Worm (Caenorhabditis elegans): ENCODE measurements around the gene sos-1.
A peak's percentile ranks its signal among the peaks of the same experiment; 100 is the strongest.

sos-1 gene

DNA sequence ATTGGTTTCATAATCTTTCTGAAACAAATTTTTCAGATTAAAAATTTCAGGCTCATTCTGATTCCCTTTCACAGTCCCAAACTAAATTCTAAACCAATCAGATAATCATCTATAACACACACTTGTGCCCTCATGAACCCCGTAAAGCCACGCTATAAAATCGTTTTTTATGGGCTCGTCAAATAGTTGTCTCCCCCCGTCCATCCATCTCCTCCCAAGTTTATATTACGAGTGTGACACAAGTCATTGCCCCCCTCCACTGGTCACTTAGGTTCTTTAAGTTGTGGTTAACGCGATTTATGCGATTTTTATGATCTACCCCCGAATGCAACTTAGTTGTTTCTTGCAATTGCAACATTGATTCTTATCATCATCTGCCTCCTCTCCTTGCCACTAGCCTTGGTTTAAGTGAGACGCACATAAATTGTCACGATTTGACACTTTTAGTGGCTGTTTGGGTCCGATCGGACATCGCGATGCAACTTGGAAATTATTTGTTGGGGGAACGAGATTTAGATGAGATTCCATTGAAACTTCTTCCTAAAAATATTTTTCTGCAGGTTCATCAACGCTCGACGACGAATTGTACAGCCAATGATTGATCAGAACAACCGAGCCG, 39.7 kb downstream of the sos-1 start:
- TF ChIP-seq W03F9.2 (tag; optimal IDR thresholded peaks at IDR 0.05) (no peak), dao-5 (tag; optimal IDR thresholded peaks at IDR 0.05) (no peak), him-1 (tag; optimal IDR thresholded peaks at IDR 0.05) (no peak)

DNA sequence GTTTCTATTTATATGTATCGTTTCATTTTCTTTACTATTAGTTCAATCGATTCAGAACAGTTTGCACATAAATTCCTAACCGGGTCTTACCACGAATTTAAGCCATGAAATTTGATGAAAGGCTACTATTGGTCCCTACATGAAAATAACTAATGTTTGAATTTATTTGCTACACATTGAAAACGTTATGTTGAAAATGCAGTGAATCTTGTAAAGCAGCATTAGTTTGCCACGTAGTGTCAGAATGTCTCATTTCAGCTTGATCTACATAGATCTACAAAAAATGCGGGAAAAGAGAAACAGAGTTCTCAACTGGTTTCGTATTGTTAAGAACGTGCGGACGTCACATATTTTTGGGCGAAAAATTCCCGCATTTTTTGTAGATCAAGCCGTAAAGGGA, 40.3 kb downstream of the sos-1 start:
- no peak for TF ChIP-seq dao-5 (tag; optimal IDR thresholded peaks at IDR 0.05)
- TF ChIP-seq W03F9.2 (tag; optimal IDR thresholded peaks at IDR 0.05), result no peak
- TF ChIP-seq him-1 (tag; optimal IDR thresholded peaks at IDR 0.05), result no peak

DNA sequence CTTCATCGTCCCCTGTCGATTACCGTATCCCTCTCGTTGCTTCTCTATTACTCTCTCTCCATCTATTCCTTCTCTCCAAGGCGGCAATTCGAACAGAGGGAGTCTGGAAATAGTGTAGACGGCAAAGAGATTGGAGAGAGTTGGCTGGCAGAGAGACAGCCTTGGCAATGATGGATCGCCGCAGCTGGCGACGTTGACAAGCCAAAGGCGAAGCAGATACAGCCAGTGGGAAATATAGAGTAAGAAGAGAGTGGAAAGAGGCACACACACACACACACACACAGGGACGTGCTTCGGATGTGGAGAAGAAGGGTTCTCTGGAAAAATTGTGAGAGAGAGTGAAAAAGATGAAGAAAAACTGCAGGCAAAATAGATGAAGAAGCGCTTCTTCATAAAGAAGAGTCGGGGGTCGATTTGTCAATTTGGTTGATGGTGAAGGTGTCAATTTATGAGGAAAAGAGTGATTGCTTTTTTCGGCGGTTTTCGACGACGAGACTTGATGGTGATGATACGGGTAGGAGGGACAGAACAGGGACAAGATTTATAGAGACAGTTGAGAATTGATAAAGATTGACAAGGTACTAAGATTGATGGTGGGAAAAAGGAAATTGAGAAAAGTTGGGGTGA, 41.1 kb downstream of the sos-1 start:
- peak; percentile 58 for TF ChIP-seq him-1 (tag; optimal IDR thresholded peaks at IDR 0.05)
- TF ChIP-seq W03F9.2 (tag; optimal IDR thresholded peaks at IDR 0.05), result no peak

DNA sequence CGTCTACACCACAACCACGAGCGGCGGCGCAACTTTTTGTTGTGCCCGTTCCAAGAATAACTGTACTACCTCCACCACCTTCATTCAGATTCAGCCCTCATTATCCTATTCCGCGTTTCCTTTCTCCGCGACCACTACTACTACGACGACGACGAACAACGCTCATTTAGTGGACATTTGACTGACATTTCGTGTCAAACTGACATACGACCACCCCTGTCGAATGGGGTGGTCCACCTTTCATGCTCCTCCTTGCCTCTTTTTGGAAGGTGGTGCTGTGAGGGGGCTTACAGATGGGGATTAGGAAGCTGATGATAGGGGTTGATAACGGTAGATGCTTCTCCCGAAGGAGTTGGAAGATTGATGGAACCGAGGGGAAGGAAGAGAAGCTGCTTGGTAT, 42.0 kb downstream of the sos-1 start:
- TF ChIP-seq dao-5 (tag; optimal IDR thresholded peaks at IDR 0.05), result no peak
- TF ChIP-seq him-1 (tag; optimal IDR thresholded peaks at IDR 0.05), result no peak
- TF ChIP-seq W03F9.2 (tag; optimal IDR thresholded peaks at IDR 0.05), result no peak

DNA sequence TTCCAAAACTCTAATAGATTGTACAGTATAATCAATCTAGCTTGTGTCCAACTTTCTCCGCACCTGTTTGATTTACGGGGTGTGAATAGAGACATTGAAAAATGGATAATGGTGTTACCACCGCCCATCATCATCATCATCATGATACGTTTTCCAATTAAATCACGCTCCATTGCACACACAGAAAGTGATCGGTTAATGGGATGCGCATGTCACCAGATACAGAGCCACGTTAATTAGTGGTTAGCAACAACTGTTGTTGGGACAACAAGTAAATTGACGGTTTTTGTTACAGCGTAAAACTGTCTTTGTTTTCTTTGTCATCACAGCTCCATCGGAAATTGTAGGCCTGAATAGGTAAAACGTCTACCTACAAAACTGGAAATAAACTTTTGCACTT, 42.4 kb downstream of the sos-1 start:
- TF ChIP-seq him-1 (tag; optimal IDR thresholded peaks at IDR 0.05) (no peak), W03F9.2 (tag; optimal IDR thresholded peaks at IDR 0.05) (no peak), dao-5 (tag; optimal IDR thresholded peaks at IDR 0.05) (no peak)

DNA sequence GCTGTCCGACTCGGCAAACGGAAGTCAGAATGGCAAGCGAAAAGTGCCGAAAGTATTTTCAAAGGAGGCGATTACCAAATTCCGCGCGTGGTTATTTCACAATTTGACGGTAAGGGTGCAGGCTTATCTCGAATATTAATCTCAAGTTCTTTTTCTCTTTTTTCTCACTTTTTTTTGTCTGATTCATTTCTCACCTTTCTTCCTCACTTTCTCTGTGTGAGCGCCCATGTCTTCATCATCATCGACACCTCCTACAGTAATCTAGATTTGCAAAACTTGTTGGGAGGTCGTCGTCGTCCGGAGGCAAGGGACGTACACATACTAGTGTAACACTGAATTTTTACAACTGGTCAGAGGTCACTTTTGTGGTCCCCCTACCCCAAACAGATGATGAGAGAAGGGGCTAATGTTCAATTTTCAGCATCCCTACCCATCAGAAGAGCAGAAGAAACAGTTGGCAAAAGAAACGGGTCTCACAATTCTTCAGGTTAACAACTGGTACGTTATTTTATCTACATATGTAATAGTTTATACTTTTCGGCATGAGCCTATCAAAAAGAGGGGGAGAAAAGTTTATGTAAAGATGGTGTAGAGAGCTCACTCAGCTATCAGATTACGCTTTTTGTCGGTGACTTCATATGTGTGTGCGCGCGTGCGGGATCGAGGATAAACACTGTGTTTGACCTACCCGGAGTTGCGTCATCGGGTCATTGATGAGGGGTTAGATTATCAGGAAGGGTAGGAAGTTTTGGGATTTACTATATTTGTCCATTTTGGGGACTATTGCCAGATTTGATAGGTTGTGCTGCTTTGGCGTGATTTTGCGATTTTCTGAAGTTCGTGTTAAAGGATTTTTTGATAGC, 43.5 kb downstream of the sos-1 start:
- no peak for TF ChIP-seq W03F9.2 (tag; optimal IDR thresholded peaks at IDR 0.05)
- no peak for TF ChIP-seq him-1 (tag; optimal IDR thresholded peaks at IDR 0.05)
- no peak for TF ChIP-seq dao-5 (tag; optimal IDR thresholded peaks at IDR 0.05)

DNA sequence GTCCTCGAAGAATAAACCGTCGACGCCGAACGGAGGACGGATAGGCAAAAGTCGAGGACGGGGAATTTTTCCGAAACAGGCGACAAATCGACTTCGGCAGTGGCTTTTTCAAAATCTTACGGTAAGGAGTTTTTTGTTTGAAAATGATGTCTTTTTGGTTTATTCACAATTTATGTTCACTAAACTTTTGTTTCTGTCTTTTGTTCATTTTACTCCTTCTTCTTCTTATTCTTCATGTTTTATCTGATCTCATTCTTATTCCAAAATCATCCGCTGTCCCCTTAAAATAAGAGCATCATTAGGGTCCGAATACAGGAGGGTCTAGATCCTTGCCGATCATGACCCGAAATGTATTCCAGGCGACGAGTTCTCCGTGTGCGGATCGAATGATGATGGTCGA, 44.1 kb downstream of the sos-1 start:
- TF ChIP-seq him-1 (tag; optimal IDR thresholded peaks at IDR 0.05) (no peak), dao-5 (tag; optimal IDR thresholded peaks at IDR 0.05) (no peak), W03F9.2 (tag; optimal IDR thresholded peaks at IDR 0.05) (no peak)

DNA sequence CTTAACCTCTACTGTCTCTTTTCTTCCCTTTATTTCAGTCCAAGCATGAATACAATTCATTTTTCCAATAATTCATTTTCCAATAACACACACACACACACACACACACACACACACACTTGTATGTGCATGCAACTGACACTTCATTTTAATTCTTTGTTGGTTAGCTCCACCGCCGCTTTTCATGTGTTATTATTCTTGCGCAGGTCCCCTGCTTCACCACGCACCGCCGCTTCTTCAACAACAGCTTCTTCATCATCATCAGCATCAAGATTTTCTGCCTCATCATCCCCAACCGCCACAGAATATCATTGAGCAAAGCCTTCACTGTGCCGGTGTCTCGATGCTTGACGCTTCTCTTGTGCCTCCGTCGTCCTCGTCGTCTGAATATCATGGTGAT, 44.6 kb downstream of the sos-1 start:
- TF ChIP-seq W03F9.2 (tag; optimal IDR thresholded peaks at IDR 0.05) (no peak), him-1 (tag; optimal IDR thresholded peaks at IDR 0.05) (no peak), dao-5 (tag; optimal IDR thresholded peaks at IDR 0.05) (no peak)

DNA sequence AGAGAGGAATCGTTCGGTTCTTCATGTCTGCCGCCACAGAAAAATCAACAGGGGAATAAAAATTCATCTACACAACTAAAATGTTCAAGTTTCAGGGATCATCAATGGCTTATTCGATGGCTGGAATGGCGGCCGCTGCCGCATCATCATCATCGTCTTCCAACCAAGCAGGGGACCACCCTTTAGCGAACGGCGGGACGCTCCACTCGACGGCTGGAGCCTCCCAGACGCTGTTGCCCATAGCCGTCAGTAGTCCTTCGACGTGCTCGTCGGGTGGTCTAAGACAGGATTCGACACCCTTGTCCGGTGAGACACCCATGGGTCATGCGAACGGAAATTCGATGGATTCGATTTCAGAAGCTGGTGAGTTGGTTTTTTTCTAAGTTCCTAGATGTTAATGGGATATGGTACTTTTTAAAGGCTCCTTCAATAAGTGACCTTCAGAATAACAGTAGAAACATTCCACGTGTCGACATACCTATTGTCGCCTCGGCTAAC, 45.2 kb downstream of the sos-1 start:
- no peak for TF ChIP-seq dao-5 (tag; optimal IDR thresholded peaks at IDR 0.05)
- TF ChIP-seq him-1 (tag; optimal IDR thresholded peaks at IDR 0.05), result no peak

DNA sequence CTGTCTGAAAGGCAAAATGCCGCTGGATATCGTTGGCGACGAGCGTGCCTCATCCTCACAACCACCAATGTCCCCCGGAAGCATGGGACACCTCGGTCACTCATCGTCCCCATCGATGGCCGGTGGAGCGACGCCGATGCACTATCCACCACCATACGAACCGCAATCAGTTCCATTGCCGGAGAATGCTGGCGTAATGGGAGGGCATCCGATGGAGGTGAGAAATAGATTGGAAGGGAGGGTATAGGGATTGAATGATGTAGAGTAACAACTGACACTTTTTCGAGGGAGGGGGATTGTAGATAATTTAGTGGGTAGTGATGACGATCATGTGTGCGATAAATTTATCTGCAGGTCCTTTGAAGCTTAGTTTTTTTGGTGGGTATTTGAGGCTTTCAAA, 46.5 kb downstream of the sos-1 start:
- TF ChIP-seq dao-5 (tag; optimal IDR thresholded peaks at IDR 0.05), result no peak
- TF ChIP-seq W03F9.2 (tag; optimal IDR thresholded peaks at IDR 0.05), result no peak

DNA sequence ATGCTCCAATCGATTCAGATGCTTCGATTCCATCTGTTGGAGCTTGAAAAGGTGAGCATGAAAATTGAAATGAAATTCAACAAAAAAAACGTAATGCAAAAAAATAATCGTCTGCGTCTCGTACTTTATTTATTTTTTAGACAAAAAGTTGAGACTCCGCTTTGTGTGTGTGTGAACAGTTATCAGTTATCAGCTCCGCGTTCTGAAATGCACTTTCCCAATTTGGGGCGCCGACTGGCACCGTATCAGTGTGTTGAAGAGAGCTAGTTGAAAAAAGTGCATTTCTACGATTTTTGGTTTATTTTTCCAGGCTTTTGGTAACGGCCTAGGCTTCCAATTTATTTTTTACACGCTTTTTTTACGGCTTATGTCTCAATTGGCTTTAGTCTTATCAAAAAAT, 47.1 kb downstream of the sos-1 start:
- TF ChIP-seq W03F9.2 (tag; optimal IDR thresholded peaks at IDR 0.05) (no peak), dao-5 (tag; optimal IDR thresholded peaks at IDR 0.05) (no peak), him-1 (tag; optimal IDR thresholded peaks at IDR 0.05) (no peak)

DNA sequence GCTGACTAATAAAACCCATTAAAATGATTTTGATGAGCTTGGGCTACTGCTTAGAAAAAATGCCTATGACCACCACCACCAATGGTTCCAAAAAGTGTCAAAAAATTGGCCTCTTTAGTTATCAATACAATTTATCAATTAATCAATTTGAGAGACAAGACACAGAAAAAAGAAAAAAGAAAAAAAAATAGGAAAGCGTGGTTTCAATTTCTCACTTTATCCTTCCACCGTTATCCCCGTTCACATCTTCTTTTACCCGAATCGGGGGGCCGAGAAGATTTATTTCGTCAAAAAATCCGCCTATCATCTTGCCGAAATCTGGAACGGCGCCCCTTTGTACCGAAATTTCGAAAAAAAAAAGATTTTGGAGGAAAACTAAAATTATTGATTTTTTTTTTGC, 48.4 kb downstream of the sos-1 start:
- TF ChIP-seq dao-5 (tag; optimal IDR thresholded peaks at IDR 0.05) (no peak), W03F9.2 (tag; optimal IDR thresholded peaks at IDR 0.05) (no peak)

DNA sequence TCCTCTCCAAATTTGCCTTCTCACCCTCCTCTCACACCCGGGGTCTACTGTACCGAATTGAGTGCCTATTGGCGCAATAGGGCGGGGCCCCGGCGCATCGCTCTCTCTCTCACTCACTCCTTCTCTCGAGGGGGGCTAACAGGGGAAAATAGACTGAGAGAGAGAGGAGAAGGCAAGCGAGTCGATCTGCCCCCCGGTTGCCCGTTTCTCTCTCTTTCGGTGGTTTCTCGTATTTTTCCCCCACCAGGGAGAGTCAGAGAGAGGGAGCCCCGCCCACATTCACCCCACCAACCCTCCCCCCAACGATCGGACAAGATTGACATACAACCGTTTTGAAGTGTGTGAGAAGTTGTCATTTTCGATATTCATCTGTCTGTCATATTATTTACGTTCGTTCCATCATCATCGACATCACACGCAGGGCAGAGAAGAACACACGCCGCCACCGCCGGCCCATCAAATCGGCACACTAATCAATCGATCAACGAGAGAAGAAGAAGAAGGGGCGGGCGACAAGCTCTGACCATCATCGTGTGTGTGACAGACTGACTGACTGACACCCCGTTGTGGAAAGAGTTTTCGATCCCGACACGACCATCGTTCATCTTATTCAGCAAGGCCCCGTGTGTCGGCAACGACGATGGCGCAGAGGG, 49.8 kb downstream of the sos-1 start:
- TF ChIP-seq dao-5 (tag; optimal IDR thresholded peaks at IDR 0.05), result no peak
- peak; percentile 29 for TF ChIP-seq him-1 (tag; optimal IDR thresholded peaks at IDR 0.05)

DNA sequence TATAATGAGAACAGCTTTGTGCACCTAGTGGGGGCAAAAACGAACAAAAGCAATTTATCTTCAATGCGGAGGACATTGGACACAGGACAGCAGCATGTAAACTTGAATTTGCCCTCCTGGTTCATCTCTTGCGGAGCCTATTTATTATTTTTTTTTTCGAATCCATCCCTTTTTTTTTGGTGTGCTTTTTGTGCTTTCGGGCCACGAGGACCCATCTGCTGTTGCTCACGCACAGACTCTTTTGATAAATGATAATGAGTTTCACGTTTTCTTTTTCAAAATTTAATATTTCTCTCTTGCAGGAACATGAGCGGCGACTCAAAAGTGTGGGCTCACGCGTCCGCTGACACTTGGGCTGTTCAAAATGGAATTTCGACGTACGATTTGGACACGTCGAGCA, 51.9 kb downstream of the sos-1 start, which contains the start of gene unc-62:
TSS of gene unc-62 (plus strand) at position 301 of the 400 bp plus-strand sequence.
- TF ChIP-seq dao-5 (tag; optimal IDR thresholded peaks at IDR 0.05) (no peak), W03F9.2 (tag; optimal IDR thresholded peaks at IDR 0.05) (no peak), him-1 (tag; optimal IDR thresholded peaks at IDR 0.05) (no peak)

Data from whole organism, L4/young adult.